In genomic region chrIV:12155819-12156218, ce11 we compare ENCODE assay signal across 3 worm cellular contexts.
A peak's percentile ranks its signal among the peaks of the same experiment; 100 is the strongest.
TF ChIP-seq lines count a peak whose summit lies in the region.

No protein-coding gene starts in this region.

TF ChIP-seq in whole organism, early embryonic, 17 proteins besides CTCF, POLR2A, EP300 and RAD21:
- TF ChIP-seq pes-1 (GFP tag; IDR thresholded peaks at IDR 0.05; lab: Robert Waterston, UW) = peak; percentile 52; the same call in 1 of the 2 replicates
- TF ChIP-seq tbx-11 (GFP tag; IDR thresholded peaks at IDR 0.05; lab: Robert Waterston, UW) = 0 out of 2 replicates have a peak, but pooled peaks have one; percentile 32
- peak; percentile 29; the same call in 1 of the 2 replicates for TF ChIP-seq flt-1 (GFP tag; IDR thresholded peaks at IDR 0.05; lab: Robert Waterston, UW)

TF ChIP-seq in whole organism, midembryonic, 9 proteins besides CTCF, POLR2A, EP300 and RAD21:
- peak; percentile 89 for TF ChIP-seq flt-1 (GFP tag; IDR thresholded peaks at IDR 0.05; lab: Robert Waterston, UW)

TF ChIP-seq in whole organism, young adult, 124 proteins besides CTCF, POLR2A, EP300 and RAD21:
- TF ChIP-seq cebp-2 (GFP tag; IDR thresholded peaks at IDR 0.05; lab: Robert Waterston, UW) = peak; percentile 71; the same call in 1 of the 2 replicates
- TF ChIP-seq aptf-3 (GFP tag; IDR thresholded peaks at IDR 0.05; lab: Robert Waterston, UW) = 0 out of 2 replicates have a peak, but pooled peaks have one; percentile 64
- peak; percentile 84 for TF ChIP-seq dox-1 (GFP tag; IDR thresholded peaks at IDR 0.05; lab: Robert Waterston, UW)
- TF ChIP-seq pbrm-1 (GFP tag; IDR thresholded peaks at IDR 0.05; lab: Robert Waterston, UW) = peak; percentile 39; the same call in 1 of the 2 replicates
- 0 out of 2 replicates have a peak, but pooled peaks have one; percentile 30 for TF ChIP-seq ceh-40 (GFP tag; IDR thresholded peaks at IDR 0.05; lab: Robert Waterston, UW)
- TF ChIP-seq madf-6 (GFP tag; IDR thresholded peaks at IDR 0.05; lab: Robert Waterston, UW) = peak; percentile 68
- peak; percentile 64; the same call in 1 of the 2 replicates for TF ChIP-seq Y67H2A.10 (GFP tag; conservative IDR thresholded peaks at IDR 0.05; lab: Robert Waterston, UW)
- TF ChIP-seq hsf-1 (GFP tag; IDR thresholded peaks at IDR 0.05; lab: Robert Waterston, UW) = peak; percentile 98
- TF ChIP-seq ekl-4 (GFP tag; IDR thresholded peaks at IDR 0.05; lab: Robert Waterston, UW) = peak; percentile 64; the same call in 1 of the 2 replicates
TF ChIP-seq in whole organism, young adult: peak in this region for 9; not testable (repeated sequence) for 115.
